Worm (Caenorhabditis elegans) whole organism, L4/young adult: ENCODE measurements around the gene F33G12.3.
A peak's percentile ranks its signal among the peaks of the same experiment; 100 is the strongest.

ENCODE experiments used
- W03F9.2 ChIP-seq: fragments of 150-350 bp; optimal IDR thresholded peaks from 2 replicates; lab custom pipeline; 2014; ENCODE audit warnings: missing biosample characterization, missing genetic modification characterization
- dao-5 ChIP-seq: sonication (generic microtip); optimal IDR thresholded peaks from 2 replicates; lab custom pipeline; 2016; ENCODE audit warnings: missing genotype, missing genetic modification characterization, moderate library complexity, missing compliant biosample characterization
- him-1 ChIP-seq: sonication (generic microtip); optimal IDR thresholded peaks from 2 replicates; lab custom pipeline; 2016; ENCODE audit warnings: missing genotype, missing genetic modification reagents, missing genetic modification characterization, missing compliant biosample characterization

F33G12.3 gene

DNA sequence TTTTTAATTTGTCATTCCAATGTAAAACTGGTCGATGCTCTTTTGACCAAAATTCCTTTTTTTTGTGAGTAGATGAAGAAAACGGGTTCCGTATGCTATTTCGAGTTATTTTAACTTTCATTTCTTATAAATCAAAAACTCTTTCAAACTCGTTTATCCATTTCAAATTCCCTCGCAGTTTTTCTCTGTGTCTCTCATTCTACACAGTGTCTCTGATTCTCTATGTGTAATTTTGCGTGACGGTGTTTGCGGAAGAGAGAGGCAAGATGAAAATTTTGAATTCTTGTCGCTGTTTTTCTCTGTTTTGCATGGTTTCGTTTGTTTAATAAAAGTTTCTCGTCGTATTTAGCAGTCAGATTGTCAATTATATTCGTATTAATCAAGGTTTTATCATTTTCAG, 34.7 kb downstream of the F33G12.3 start, which contains the start of gene citk-2:
TSS of gene citk-2 (plus strand) at position 399 of the 400 bp plus-strand sequence.
- no peak for TF ChIP-seq W03F9.2 (tag; lab: Kevin White, UChicago)
- TF ChIP-seq him-1 (tag; lab: Kevin White, UChicago), result no peak
- TF ChIP-seq dao-5 (tag; lab: Kevin White, UChicago), result no peak

DNA sequence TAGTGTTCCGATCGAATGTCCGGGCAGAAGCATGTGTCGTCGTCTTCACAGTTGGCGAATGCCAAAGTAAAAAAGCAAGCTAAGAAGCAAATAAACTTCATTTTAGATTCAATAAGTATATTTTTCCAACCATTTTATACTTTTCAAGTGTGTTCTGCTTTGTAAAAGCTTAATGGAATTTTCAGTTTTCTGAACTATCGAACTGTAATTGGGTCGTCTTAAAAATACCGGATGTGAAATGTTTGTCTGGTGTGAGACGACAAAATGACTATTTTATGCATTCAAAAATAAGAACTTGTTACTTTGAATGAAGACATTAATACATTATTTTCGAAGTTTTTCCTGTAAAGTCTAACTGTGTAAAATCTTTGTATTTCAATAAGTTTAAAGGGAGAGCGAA, 35.2 kb downstream of the F33G12.3 start, which contains the start of gene F59A6.11:
TSS of gene F59A6.11 (minus strand) at position 101 of the 400 bp plus-strand sequence.
- TF ChIP-seq him-1 (tag; lab: Kevin White, UChicago) (no peak), W03F9.2 (tag; lab: Kevin White, UChicago) (no peak), dao-5 (tag; lab: Kevin White, UChicago) (no peak)

DNA sequence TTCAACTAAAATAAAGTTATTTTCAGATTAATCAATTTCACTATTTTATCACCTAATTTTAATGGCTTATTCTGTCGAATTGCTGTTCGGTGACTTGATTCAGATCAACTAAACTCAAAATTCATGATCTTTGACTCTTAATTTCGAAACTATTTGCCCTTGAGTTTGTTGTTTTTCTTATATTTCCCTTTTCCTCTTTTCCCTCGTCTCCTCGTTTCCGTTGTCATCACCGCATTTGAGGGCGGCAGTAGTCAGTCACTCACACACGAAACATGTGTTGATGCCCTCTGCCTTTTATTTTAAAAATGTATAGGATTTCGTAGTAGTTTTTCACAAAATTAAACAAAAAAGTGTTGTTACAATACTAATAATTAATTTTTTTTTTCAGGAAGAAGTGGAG, 38.9 kb downstream of the F33G12.3 start, which contains the start of gene rnh-1.0:
TSS of gene rnh-1.0 (plus strand) at position 389 of the 400 bp plus-strand sequence.
- TF ChIP-seq him-1 (tag; lab: Kevin White, UChicago) (no peak), dao-5 (tag; lab: Kevin White, UChicago) (no peak), W03F9.2 (tag; lab: Kevin White, UChicago) (no peak)

DNA sequence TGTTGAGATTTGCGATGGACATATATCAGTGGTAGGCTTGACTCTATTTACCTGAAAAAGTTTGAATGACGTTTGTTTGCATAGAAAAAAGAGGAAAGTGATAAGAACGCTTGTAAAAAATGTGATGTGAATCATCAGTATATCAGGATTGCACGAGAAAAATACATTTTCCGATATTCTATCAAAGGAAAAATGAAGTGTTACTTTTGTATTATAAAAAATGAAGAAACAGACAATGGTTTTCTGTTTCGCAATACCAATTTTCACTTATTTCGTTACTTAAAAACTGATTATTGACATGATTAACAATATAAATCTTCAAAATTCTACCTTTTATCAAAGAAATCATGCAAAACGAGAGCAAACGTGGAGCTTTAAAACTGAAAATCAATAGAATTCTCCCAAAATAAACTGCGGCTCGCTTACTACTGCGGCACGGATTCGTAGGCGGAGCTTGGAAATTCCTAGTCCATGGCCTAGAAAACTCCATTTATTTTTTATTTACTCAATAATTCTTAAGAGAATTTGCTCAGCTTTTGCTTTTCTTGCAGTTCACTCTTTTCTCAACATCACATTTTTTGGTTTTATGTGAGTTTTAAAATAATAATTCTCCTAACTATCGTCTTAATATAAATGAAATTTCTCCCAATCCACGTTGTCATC, 40.2 kb downstream of the F33G12.3 start, which contains the start of the genes eif-1 and vps-24:
TSS of gene eif-1 (minus strand) at position 51 of the 663 bp plus-strand sequence.
TSS of gene vps-24 (plus strand) at position 469 of the 663 bp plus-strand sequence.
- no peak for TF ChIP-seq him-1 (tag; lab: Kevin White, UChicago)
- peak; percentile 33 for TF ChIP-seq W03F9.2 (tag; lab: Kevin White, UChicago)
- no peak for TF ChIP-seq dao-5 (tag; lab: Kevin White, UChicago)

DNA sequence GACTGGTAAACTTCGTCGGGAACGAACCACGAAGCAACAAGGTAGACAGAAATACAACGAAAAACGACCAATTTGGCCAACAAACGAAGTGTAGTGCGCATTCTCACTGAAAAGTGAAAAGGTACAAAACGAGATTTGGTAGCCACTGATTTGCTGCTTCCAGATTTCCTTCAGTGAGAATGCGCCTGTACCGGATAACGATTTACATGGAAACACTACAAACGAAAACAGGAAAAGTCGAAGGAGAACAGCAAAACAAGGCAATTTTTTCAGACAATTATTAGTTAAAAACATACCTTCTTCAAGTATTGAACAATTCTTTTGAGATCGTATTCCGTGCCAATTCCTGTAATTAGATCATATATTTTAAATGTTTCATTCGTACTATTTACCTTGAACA, 40.9 kb downstream of the F33G12.3 start, which contains the start of gene pigb-1:
TSS of gene pigb-1 (minus strand) at position 101 of the 400 bp plus-strand sequence.
- no peak for TF ChIP-seq W03F9.2 (tag; lab: Kevin White, UChicago)
- TF ChIP-seq him-1 (tag; lab: Kevin White, UChicago), result no peak
- TF ChIP-seq dao-5 (tag; lab: Kevin White, UChicago), result no peak

DNA sequence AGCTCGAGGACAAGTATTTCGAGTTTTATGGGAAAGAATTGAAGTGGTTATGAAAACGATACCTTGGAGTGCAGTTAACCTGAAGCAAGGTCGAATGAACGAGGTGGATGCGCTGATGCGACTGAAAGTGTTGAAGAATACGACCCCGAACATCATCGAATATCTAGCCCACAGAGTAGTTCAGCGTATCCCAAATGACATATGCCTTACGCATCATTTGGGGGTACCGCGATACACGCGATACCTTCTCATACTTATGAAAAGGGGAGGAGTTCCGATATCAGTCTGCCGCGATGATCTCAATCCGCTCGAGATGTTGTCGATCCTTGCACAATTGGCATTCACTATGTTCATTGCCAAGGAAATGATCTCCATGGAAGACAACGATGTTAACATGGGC, 44.0 kb downstream of the F33G12.3 start, which contains the start of gene T27F7.12:
TSS of gene T27F7.12 (plus strand) at position 301 of the 400 bp plus-strand sequence.
- TF ChIP-seq dao-5 (tag; lab: Kevin White, UChicago) (no peak), him-1 (tag; lab: Kevin White, UChicago) (no peak), W03F9.2 (tag; lab: Kevin White, UChicago) (no peak)

DNA sequence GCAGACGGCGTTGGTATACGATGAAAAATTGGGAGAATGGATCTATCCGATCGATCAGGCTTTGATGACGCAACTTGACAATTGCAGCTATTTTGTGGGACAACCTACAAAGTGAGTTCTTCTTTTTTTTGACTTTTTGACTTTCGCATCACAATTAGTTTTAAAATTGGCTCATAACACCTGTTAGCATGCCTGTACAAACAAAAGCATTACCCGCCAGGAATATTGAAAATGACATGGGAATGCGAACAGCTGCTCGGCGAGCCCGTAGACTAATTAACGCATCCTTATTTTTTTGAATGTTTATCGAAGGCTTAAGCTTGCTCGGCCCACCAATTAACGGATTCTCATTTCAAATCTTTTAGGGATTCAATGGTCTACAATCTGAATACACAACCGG, 46.6 kb downstream of the F33G12.3 start:
- TF ChIP-seq him-1 (tag; lab: Kevin White, UChicago) (no peak), W03F9.2 (tag; lab: Kevin White, UChicago) (no peak), dao-5 (tag; lab: Kevin White, UChicago) (no peak)

DNA sequence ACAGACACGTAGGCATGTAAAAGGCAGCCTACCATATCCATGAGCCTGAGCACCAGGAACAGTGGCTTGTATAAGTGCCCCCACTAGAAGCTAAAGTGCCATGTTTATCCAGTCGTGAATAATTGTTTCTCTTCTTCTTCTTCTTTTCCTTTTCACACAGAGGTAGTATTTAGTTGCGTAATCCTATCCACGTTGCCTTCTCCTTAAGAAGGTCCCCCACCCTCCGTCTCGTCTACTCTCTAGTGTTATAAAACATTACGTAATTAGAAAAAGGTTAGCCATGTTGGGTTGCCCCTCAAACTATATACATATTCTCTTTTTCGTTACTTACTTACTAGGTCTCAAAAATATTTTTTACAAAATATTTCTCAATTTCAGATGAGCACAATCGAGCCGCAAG, 47.2 kb downstream of the F33G12.3 start:
- TF ChIP-seq dao-5 (tag; lab: Kevin White, UChicago), result no peak
- TF ChIP-seq him-1 (tag; lab: Kevin White, UChicago), result no peak
- no peak for TF ChIP-seq W03F9.2 (tag; lab: Kevin White, UChicago)

DNA sequence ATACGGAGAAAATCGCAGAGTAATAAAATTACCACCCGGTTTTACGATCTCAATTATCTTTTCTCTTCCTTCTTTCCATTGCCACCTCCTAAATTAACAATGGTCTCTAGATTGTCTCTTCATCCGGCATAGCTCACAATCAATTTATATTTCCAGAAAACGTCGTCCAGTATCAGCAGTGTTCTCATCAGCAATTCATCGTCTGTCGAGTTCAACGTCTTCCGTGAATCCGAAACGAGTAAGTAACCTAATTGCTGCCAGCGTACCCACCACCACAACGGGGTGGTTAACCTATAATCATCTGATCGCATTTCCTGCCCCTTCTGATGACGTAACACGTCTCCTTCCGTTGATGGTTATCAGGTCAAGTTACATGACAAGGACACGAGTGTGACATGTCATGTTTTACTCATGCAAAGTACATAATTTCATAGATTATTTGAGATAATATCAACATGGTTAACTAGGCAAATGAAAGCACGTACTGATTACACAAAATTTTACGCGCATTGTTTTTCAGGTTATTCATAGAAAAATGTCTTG, 47.8 kb downstream of the F33G12.3 start:
- TF ChIP-seq W03F9.2 (tag; lab: Kevin White, UChicago), result no peak
- TF ChIP-seq dao-5 (tag; lab: Kevin White, UChicago), result no peak
- no peak for TF ChIP-seq him-1 (tag; lab: Kevin White, UChicago)

DNA sequence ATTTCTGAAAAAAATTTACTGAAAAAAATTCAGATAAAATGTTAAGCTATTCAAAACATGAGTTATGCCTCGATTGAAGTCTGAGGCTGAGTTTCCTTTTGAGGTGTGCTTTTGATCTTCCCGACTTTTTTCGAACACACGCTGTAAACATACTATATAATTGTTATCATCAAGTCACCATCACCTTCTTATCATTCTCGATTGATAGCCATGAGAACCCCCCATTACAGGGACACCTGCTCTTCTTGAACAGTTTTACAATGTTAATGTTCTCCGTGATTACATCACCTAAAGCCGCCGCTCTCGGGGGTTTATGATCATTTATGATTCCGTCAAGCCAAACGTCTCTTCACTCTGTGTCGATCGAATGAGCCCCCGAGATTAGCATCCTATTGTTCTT, 49.7 kb downstream of the F33G12.3 start:
- TF ChIP-seq W03F9.2 (tag; lab: Kevin White, UChicago), result no peak
